Fruit fly (Drosophila melanogaster) whole organism, embryonic: ENCODE data around the gene sol.

Source experiments
- CG1024 ChIP-seq: fragments of 200-800 bp; sonication (Bioruptor generic); IDR thresholded peaks from 2 replicates; pipeline ENCODE4 v1.3.6; 2022; ENCODE audit warnings: missing biosample characterization, missing genetic modification characterization
- CG10267 ChIP-seq: fragments of 200-800 bp; sonication (Bioruptor generic); optimal IDR thresholded peaks from 2 replicates; lab custom pipeline; 2018; ENCODE audit warnings: missing biosample characterization, mild to moderate bottlenecking, missing genetic modification characterization, moderate library complexity
- CG10565 ChIP-seq: fragments of 200-800 bp; sonication (Bioruptor generic); optimal IDR thresholded peaks from 3 replicates; lab custom pipeline; 2016; ENCODE audit warnings: missing biosample characterization, mild to moderate bottlenecking, missing genetic modification characterization
- CG12219 ChIP-seq: fragments of 200-800 bp; sonication (Bioruptor generic); optimal IDR thresholded peaks from 3 replicates; lab custom pipeline; 2018; ENCODE audit warnings: missing biosample characterization, mild to moderate bottlenecking, missing genetic modification characterization
- CG12299 ChIP-seq: fragments of 200-800 bp; sonication (Bioruptor generic); optimal IDR thresholded peaks from 2 replicates; lab custom pipeline; 2018; ENCODE audit warnings: missing biosample characterization, mild to moderate bottlenecking, missing genetic modification characterization
- CG1603 ChIP-seq: fragments of 200-800 bp; sonication (Bioruptor generic); optimal IDR thresholded peaks from 2 replicates; lab custom pipeline; 2019; ENCODE audit warnings: missing biosample characterization, mild to moderate bottlenecking, missing genetic modification characterization, moderate library complexity
- CG1647 ChIP-seq: fragments of 200-800 bp; sonication (Bioruptor generic); optimal IDR thresholded peaks from 3 replicates; lab custom pipeline; 2016; ENCODE audit warnings: missing biosample characterization, missing genetic modification characterization
- CG17385 ChIP-seq: fragments of 200-800 bp; sonication (Bioruptor generic); optimal IDR thresholded peaks from 3 replicates; lab custom pipeline; 2018; ENCODE audit warnings: missing biosample characterization, mild to moderate bottlenecking, missing genetic modification characterization
- CG18599 ChIP-seq: fragments of 200-800 bp; sonication (Bioruptor generic); optimal IDR thresholded peaks from 3 replicates; lab custom pipeline; 2017; ENCODE audit warnings: missing biosample characterization, missing genetic modification characterization, mild to moderate bottlenecking, moderate library complexity, missing genetic modification reagents
- CG33557 ChIP-seq: fragments of 200-800 bp; sonication (Bioruptor generic); optimal IDR thresholded peaks from 2 replicates; lab custom pipeline; 2019; ENCODE audit warnings: missing biosample characterization, mild to moderate bottlenecking, missing genetic modification characterization, moderate library complexity
- CG34224 ChIP-seq: fragments of 200-800 bp; sonication (Bioruptor generic); IDR thresholded peaks from 3 replicates; pipeline ENCODE4 v1.3.6; 2022; ENCODE audit warnings: missing biosample characterization, missing genetic modification characterization; ENCODE audit not compliant: partially characterized antibody
- CG34376 ChIP-seq: fragments of 200-800 bp; sonication (Bioruptor generic); optimal IDR thresholded peaks from 2 replicates; lab custom pipeline; 2018; ENCODE audit warnings: missing biosample characterization, mild to moderate bottlenecking, missing genetic modification characterization
- CG34422 ChIP-seq: fragments of 200-800 bp; sonication (Bioruptor generic); IDR thresholded peaks from 3 replicates; pipeline ENCODE4 v1.3.6; 2022; ENCODE audit warnings: missing biosample characterization, missing genetic modification characterization
- CG3726 ChIP-seq: fragments of 200-800 bp; sonication (Bioruptor generic); IDR thresholded peaks from 3 replicates; pipeline ENCODE4, ENCODE4 v1.3.6; 2022; ENCODE audit warnings: missing biosample characterization, missing genetic modification characterization
- CG4360 ChIP-seq: fragments of 200-800 bp; sonication (Bioruptor generic); IDR thresholded peaks from 2 replicates; pipeline ENCODE4 v1.3.6; 2022; ENCODE audit warnings: missing biosample characterization, missing genetic modification characterization
- CG4820 ChIP-seq: fragments of 200-800 bp; sonication (Bioruptor generic); optimal IDR thresholded peaks from 3 replicates; lab custom pipeline; 2016; ENCODE audit warnings: missing biosample characterization, missing genetic modification characterization
- CG6654 ChIP-seq: fragments of 200-800 bp; sonication (Bioruptor generic); optimal IDR thresholded peaks from 2 replicates; lab custom pipeline; 2017; ENCODE audit warnings: missing biosample characterization, mild to moderate bottlenecking, missing genetic modification characterization
- CG9609 ChIP-seq: fragments of 200-800 bp; sonication (Bioruptor generic); optimal IDR thresholded peaks from 3 replicates; lab custom pipeline; 2016; ENCODE audit warnings: missing biosample characterization, missing genetic modification characterization
- Chrac-16 ChIP-seq: fragments of 200-800 bp; sonication (Bioruptor generic); optimal IDR thresholded peaks from 3 replicates; lab custom pipeline; 2016; ENCODE audit warnings: missing biosample characterization, missing genetic modification characterization
- D19A ChIP-seq: fragments of 200-800 bp; optimal IDR thresholded peaks from 3 replicates; lab custom pipeline; 2019; ENCODE audit warnings: missing biosample characterization, mild to moderate bottlenecking, missing genetic modification characterization, moderate library complexity
- Dek ChIP-seq: fragments of 200-800 bp; sonication (Bioruptor generic); optimal IDR thresholded peaks from 3 replicates; lab custom pipeline; 2019; ENCODE audit warnings: missing biosample characterization, mild to moderate bottlenecking, missing genetic modification characterization, moderate library complexity
- Dip3 ChIP-seq: fragments of 200-800 bp; sonication (Bioruptor generic); optimal IDR thresholded peaks from 3 replicates; lab custom pipeline; 2016; ENCODE audit warnings: missing biosample characterization, missing genetic modification characterization
- H2.0 ChIP-seq: fragments of 200-800 bp; sonication (Bioruptor generic); IDR thresholded peaks from 2 replicates; pipeline ENCODE4 v1.3.6; 2022; ENCODE audit warnings: missing biosample characterization, missing genetic modification characterization
- Jarid2 ChIP-seq: fragments of 200-800 bp; sonication (Bioruptor generic); optimal IDR thresholded peaks from 3 replicates; lab custom pipeline; 2017; ENCODE audit warnings: mild to moderate bottlenecking, missing biosample characterization, missing genetic modification reagents, missing genetic modification characterization
- Med ChIP-seq: fragments of 200-800 bp; sonication (Bioruptor generic); peaks from one replicate; lab custom pipeline; 2016; ENCODE audit warnings: missing biosample characterization, missing genetic modification characterization, mild to moderate bottlenecking, inconsistent platforms, moderate library complexity
- PHDP ChIP-seq: fragments of 200-800 bp; sonication (Bioruptor generic); optimal IDR thresholded peaks from 3 replicates; lab custom pipeline; 2018; ENCODE audit warnings: missing biosample characterization, mild to moderate bottlenecking, missing genetic modification characterization, moderate library complexity
- Pdp1 ChIP-seq, 2 experiments: fragments of 200-800 bp; sonication (Bioruptor generic); optimal IDR thresholded peaks; 3 replicates each; lab custom pipeline; 2016; ENCODE audit warnings: missing biosample characterization in 2 of 2, missing genetic modification characterization in 2 of 2, mild to moderate bottlenecking in 1 of 2, moderate library complexity in 1 of 2
- Sox100B ChIP-seq: fragments of 200-800 bp; sonication (Bioruptor generic); optimal IDR thresholded peaks from 3 replicates; lab custom pipeline; 2018; ENCODE audit warnings: missing biosample characterization, mild to moderate bottlenecking, missing genetic modification characterization
- Trl ChIP-seq, 3 experiments: fragments of >200 bp in 2 of 3; fragments of 200-800 bp in 1 of 3; sonication (Bioruptor generic) in 1 of 3; optimal IDR thresholded peaks; 2 replicates in 1 of 3; 3 replicates in 2 of 3; lab custom pipeline; 2016 to 2017; ENCODE audit warnings: missing biosample characterization in 1 of 3, missing genetic modification characterization in 1 of 3
- amos ChIP-seq: fragments of 200-800 bp; sonication (Bioruptor generic); IDR thresholded peaks from 2 replicates; pipeline ENCODE4 v1.3.6; 2022; ENCODE audit warnings: missing biosample characterization, missing genetic modification characterization; ENCODE audit not compliant: partially characterized antibody
- bbx ChIP-seq: fragments of 200-800 bp; sonication (Bioruptor generic); IDR thresholded peaks from 2 replicates; pipeline ENCODE4 v1.3.6; 2022; ENCODE audit warnings: missing biosample characterization, missing genetic modification characterization; ENCODE audit not compliant: partially characterized antibody
- bsh ChIP-seq, 2 experiments: fragments of 200-800 bp; sonication (Bioruptor generic); optimal IDR thresholded peaks; 2 replicates each; lab custom pipeline; 2017 to 2018; ENCODE audit warnings: mild to moderate bottlenecking in 2 of 2, missing biosample characterization in 2 of 2, missing genetic modification characterization in 2 of 2, moderate library complexity in 1 of 2
- cad ChIP-seq: fragments of >200 bp; optimal IDR thresholded peaks from 2 replicates; lab custom pipeline; 2017; ENCODE audit warnings: missing biosample characterization, missing genetic modification characterization
- chinmo ChIP-seq: fragments of 200-800 bp; sonication (Bioruptor generic); IDR thresholded peaks from 4 replicates; pipeline ENCODE4 v1.3.6; 2022; ENCODE audit warnings: missing biosample characterization, missing genetic modification characterization; ENCODE audit not compliant: partially characterized antibody
- corto ChIP-seq: fragments of 200-800 bp; sonication (Bioruptor generic); optimal IDR thresholded peaks from 2 replicates; lab custom pipeline; 2016; ENCODE audit warnings: missing biosample characterization, mild to moderate bottlenecking, missing genetic modification characterization, moderate library complexity
- crol ChIP-seq: fragments of 200-800 bp; sonication (Bioruptor generic); IDR thresholded peaks from 2 replicates; pipeline ENCODE4 v1.3.6; 2022; ENCODE audit warnings: missing biosample characterization, missing genetic modification characterization
- cwo ChIP-seq: fragments of 200-800 bp; sonication (Bioruptor generic); optimal IDR thresholded peaks from 3 replicates; lab custom pipeline; 2017; ENCODE audit warnings: missing biosample characterization, missing genetic modification characterization, mild to moderate bottlenecking, moderate library complexity, missing genetic modification reagents
- ewg ChIP-seq: fragments of 200-800 bp; sonication (Bioruptor generic); optimal IDR thresholded peaks from 3 replicates; lab custom pipeline; 2017; ENCODE audit warnings: mild to moderate bottlenecking, missing biosample characterization, missing genetic modification reagents, missing genetic modification characterization
- exex ChIP-seq: fragments of 200-800 bp; sonication (Bioruptor generic); optimal IDR thresholded peaks from 4 replicates; lab custom pipeline; 2018; ENCODE audit warnings: missing biosample characterization, mild to moderate bottlenecking, missing genetic modification characterization, moderate library complexity
- grn ChIP-seq: fragments of 200-800 bp; sonication (Bioruptor generic); optimal IDR thresholded peaks from 3 replicates; lab custom pipeline; 2017; ENCODE audit warnings: missing biosample characterization, missing genetic modification characterization
- ham ChIP-seq: fragments of 200-800 bp; sonication (Bioruptor generic); IDR thresholded peaks from 2 replicates; pipeline ENCODE4 v1.3.6; 2022; ENCODE audit warnings: missing biosample characterization, missing genetic modification characterization
- mirr ChIP-seq: fragments of 200-800 bp; sonication (Bioruptor generic); optimal IDR thresholded peaks from 3 replicates; lab custom pipeline; 2018; ENCODE audit warnings: missing biosample characterization, mild to moderate bottlenecking, missing genetic modification characterization
- onecut ChIP-seq: fragments of 200-800 bp; sonication (Bioruptor generic); IDR thresholded peaks from 2 replicates; pipeline ENCODE4 v1.3.6; 2022; ENCODE audit warnings: missing biosample characterization, missing genetic modification characterization
- pan ChIP-seq, 4 experiments: fragments of >200 bp in 3 of 4; fragments of 200-800 bp in 1 of 4; sonication (Bioruptor generic) in 1 of 4; optimal IDR thresholded peaks in 3 of 4; IDR thresholded peaks in 1 of 4; 2 replicates each; pipeline versions ENCODE4 v1.3.6 to Lab custom; 2017 to 2022; ENCODE audit warnings: missing biosample characterization in 2 of 4, missing genetic modification characterization in 2 of 4, mixed read lengths in 1 of 4
- peb ChIP-seq: fragments of 200-800 bp; sonication (Bioruptor generic); IDR thresholded peaks from 2 replicates; pipeline ENCODE4 v1.3.6; 2022; ENCODE audit warnings: missing biosample characterization, missing genetic modification characterization
- z ChIP-seq: fragments of 200-800 bp; sonication (Bioruptor generic); IDR thresholded peaks from 3 replicates; pipeline ENCODE4 v1.3.6; 2022; ENCODE audit warnings: missing biosample characterization, missing genetic modification characterization

Gene sol

dm6 chrX:21334522-21335104 is 15.5 kb upstream of the sol start (continued):
- TF ChIP-seq CG1603 (tag; lab: Kevin White, UChicago) = no peak
- no peak for TF ChIP-seq CG6654
- no peak for TF ChIP-seq CG3726 (GFP tag; lab: Robert Waterston, UW)
- TF ChIP-seq pan (optimal IDR thresholded peaks at IDR 0.05; lab: Kevin White, UChicago) = no peak
- no peak for TF ChIP-seq pan (GFP tag; optimal IDR thresholded peaks at IDR 0.05 in 1 of 2, IDR thresholded peaks at IDR 0.05 in 1 of 2)
- TF ChIP-seq exex = no peak
- peak; percentile 25 for TF ChIP-seq CG10267 (tag; lab: Kevin White, UChicago)
- TF ChIP-seq, all 482 proteins: peak for 48

- no peak for TF ChIP-seq CG34422
- peak; percentile 65 for TF ChIP-seq mirr (GFP tag; lab: Kevin White, UChicago)
- TF ChIP-seq Dip3 (GFP tag; lab: Kevin White, UChicago) = no peak
- no peak for TF ChIP-seq bbx (GFP tag; lab: Robert Waterston, UW)
- no peak for TF ChIP-seq D19A (tag; lab: Kevin White, UChicago)
- no peak for TF ChIP-seq Dek
- no peak for TF ChIP-seq H2.0 (GFP tag; lab: Robert Waterston, UW)
- no peak for TF ChIP-seq amos (GFP tag; lab: Robert Waterston, UW)
- no peak for TF ChIP-seq PHDP
- no peak for TF ChIP-seq Jarid2 (GFP tag; lab: Kevin White, UChicago)
- TF ChIP-seq exex = peak; percentile 85
- TF ChIP-seq CG12219 (GFP tag; lab: Kevin White, UChicago) = no peak
- no peak for TF ChIP-seq CG9609
- no peak for TF ChIP-seq corto (GFP tag; lab: Kevin White, UChicago)
- peak; percentile 56 for TF ChIP-seq CG34376
- no peak for TF ChIP-seq peb
- no peak for TF ChIP-seq Sox100B
- TF ChIP-seq grn (GFP tag; lab: Kevin White, UChicago) = no peak
- TF ChIP-seq CG12299 (tag; lab: Kevin White, UChicago) = no peak
- TF ChIP-seq CG1024 (GFP tag; lab: Robert Waterston, UW) = no peak
- TF ChIP-seq Pdp1 (GFP tag; optimal IDR thresholded peaks at IDR 0.05; lab: Kevin White, UChicago) = peak in 1 of 2 experiments; percentile 69
- no peak for TF ChIP-seq ham (GFP tag; lab: Robert Waterston, UW)
- TF ChIP-seq CG10565 = no peak
- TF ChIP-seq crol (GFP tag; lab: Robert Waterston, UW) = no peak
- TF ChIP-seq CG33557 (GFP tag; lab: Kevin White, UChicago) = no peak
- no peak for TF ChIP-seq Chrac-16
- TF ChIP-seq CG4820 (GFP tag; lab: Kevin White, UChicago) = no peak
- TF ChIP-seq CG1647 (GFP tag; lab: Kevin White, UChicago) = no peak
- TF ChIP-seq cwo (GFP tag; lab: Kevin White, UChicago) = peak; percentile 69
These were observed 13.0 kb upstream of the sol start for dm6 chrX:21337057-21337456.

dm6 chrX:21338153-21338552 is 11.9 kb upstream of the sol start:
- TF ChIP-seq onecut (GFP tag; lab: Robert Waterston, UW) (peak; percentile 92), CG17385 (GFP tag; lab: Kevin White, UChicago) (peak; percentile 70), CG4360 (0 out of 2 replicates have a peak, but pooled peaks have one; percentile 27), CG34224 (no peak), crol (GFP tag; lab: Robert Waterston, UW) (peak; percentile 43), CG18599 (peak; percentile 11), ewg (GFP tag; lab: Kevin White, UChicago) (peak; percentile 86), z (GFP tag; lab: Robert Waterston, UW) (no peak), chinmo (GFP tag; lab: Robert Waterston, UW) (0 out of 4 replicates have a peak, but pooled peaks have one; percentile 18), Med (GFP tag; lab: Kevin White, UChicago) (peak; percentile 33), bsh (GFP tag; optimal IDR thresholded peaks at IDR 0.05; lab: Kevin White, UChicago) (peak in 1 of 2 experiments; percentile 5), Trl (optimal IDR thresholded peaks at IDR 0.05; lab: Kevin White, UChicago) (peak in 1 of 2 experiments; percentile 6), Trl (GFP tag; optimal IDR thresholded peaks at IDR 0.05; lab: Kevin White, UChicago) (no peak), cad (GFP tag; lab: Kevin White, UChicago) (no peak)
